Worm (Caenorhabditis elegans): ENCODE measurements around the gene avr-15.

Gene avr-15

DNA sequence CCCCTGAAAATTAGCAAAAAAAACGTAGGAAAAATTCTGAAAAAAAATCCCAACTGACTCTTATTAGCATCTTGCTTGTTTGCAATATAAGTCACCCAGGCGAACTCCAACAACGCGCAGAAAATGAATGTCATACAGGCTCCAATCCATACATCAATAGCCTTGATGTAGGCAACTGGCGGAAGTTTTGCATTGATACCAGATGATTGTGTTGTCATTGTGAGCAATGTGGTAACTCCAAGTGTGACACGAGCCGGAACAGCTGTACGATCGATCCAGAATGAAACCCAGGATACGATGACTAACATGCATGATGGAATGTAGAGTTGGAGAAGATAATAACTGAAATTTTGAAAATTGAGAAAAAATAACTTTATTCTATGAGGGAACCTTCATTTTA is 12.3 kb downstream of the avr-15 start:
- TF ChIP-seq R02D3.7 (tag; optimal IDR thresholded peaks at IDR 0.05) (no peak), dmd-6 (GFP tag; IDR thresholded peaks at IDR 0.05) (no peak), unc-62 (GFP tag; optimal IDR thresholded peaks at IDR 0.05 in 1 of 2) (peak in 1 of 2 experiments; percentile 95), unc-62 (tag; optimal IDR thresholded peaks at IDR 0.05) (no peak)

DNA sequence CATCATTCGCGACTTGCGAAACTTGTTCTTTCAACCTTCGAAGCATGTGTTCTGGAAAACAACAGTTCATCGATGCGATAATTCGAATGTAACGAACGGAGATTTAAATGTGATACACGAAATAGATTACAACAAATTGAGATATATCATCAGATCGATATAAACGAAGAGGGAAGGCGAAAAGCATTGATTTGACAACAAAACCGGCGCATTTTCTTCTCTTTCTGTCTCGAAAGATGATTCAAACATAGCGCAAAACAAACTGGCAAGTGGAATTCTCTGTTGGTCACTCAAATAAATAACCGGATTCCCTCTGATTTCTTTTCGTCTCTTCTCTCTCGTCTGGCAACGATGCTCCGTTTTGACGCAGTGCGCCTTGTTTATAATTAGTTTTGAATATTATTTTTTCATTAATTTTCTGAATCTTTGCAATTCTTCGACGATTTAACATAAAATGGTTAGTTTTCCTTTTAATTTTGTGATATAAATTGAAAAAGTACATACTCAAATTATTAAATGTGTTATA is 14.1 kb downstream of the avr-15 start, which contains the start of the genes eea-1 and gut-2:
Gene eea-1 (minus strand): TSS at position 51 of the 526 bp plus-strand sequence.
Gene gut-2 (plus strand): TSS at position 369 of the 526 bp plus-strand sequence.
- TF ChIP-seq T20F7.1 (GFP tag; optimal IDR thresholded peaks at IDR 0.05) (peak; percentile 97), unc-62 (GFP tag; optimal IDR thresholded peaks at IDR 0.05 in 1 of 2) (peak in 1 of 2 experiments; percentile 96), unc-62 (tag; optimal IDR thresholded peaks at IDR 0.05) (no peak), mes-2 (tag; optimal IDR thresholded peaks at IDR 0.05; ENCODE audit: poor library complexity, severe bottlenecking) (peak; percentile 88), aha-1 (tag) (peak; percentile 49), rbr-2 (tag; optimal IDR thresholded peaks at IDR 0.05) (peak; percentile 36), mdl-1 (tag; optimal IDR thresholded peaks at IDR 0.05) (peak in 1 of 2 experiments; percentile 8), dpl-1 (GFP tag; optimal IDR thresholded peaks at IDR 0.05) (peak; percentile 66), ceh-82 (tag; optimal IDR thresholded peaks at IDR 0.05) (no peak), hlh-30 (tag; optimal IDR thresholded peaks at IDR 0.05; ENCODE audit: insufficient read depth) (peak; percentile 58), lsy-2 (tag; optimal IDR thresholded peaks at IDR 0.05) (peak in 1 of 2 experiments; percentile 73), mep-1 (tag; optimal IDR thresholded peaks at IDR 0.05) (peak; percentile 67), tra-1 (GFP tag; IDR thresholded peaks at IDR 0.05) (no peak), hlh-11 (tag; optimal IDR thresholded peaks at IDR 0.05) (peak; percentile 54), snpc-4 (tag; optimal IDR thresholded peaks at IDR 0.05) (no peak), lin-38 (GFP tag; IDR thresholded peaks at IDR 0.05) (peak; percentile 35; the same call in 1 of the 2 replicates), mxl-3 (GFP tag; optimal IDR thresholded peaks at IDR 0.05) (peak; percentile 3), Y48G9A.11 (GFP tag; IDR thresholded peaks at IDR 0.05) (peak; percentile 98), nhr-6 (tag; optimal IDR thresholded peaks at IDR 0.05) (peak; percentile 47), nhr-10 (tag; optimal IDR thresholded peaks at IDR 0.05) (no peak), fkh-10 (GFP tag; optimal IDR thresholded peaks at IDR 0.05) (no peak), nhr-28 (tag; optimal IDR thresholded peaks at IDR 0.05) (peak; percentile 47)

DNA sequence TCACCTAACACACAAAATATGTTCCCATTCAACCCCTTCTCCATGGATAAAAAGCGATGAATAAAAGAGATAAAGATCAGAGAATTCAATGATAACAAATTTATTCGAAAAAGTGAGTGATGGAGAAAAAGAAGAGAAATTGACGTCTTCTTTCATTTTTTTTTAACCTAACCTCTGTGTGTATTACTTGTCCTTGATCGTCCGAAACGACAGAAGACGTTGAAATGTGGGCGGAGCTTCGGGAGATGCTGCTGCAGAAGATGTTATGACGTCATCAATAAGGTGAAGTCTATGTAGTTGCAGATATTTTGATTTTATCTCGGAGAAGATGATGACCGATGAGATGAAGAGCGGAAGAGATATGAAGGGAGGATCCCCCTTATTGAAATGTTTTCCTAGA is 21.7 kb downstream of the avr-15 start, which contains the start of gene T10G3.3:
Gene T10G3.3 (minus strand): TSS at position 370 of the 400 bp plus-strand sequence.
- TF ChIP-seq pha-4 (GFP tag; IDR thresholded peaks at IDR 0.05) (no peak), pha-4 (tag; optimal IDR thresholded peaks at IDR 0.05) (no peak), set-16 (GFP tag; IDR thresholded peaks at IDR 0.05) (no peak), ceh-20 (GFP tag; IDR thresholded peaks at IDR 0.05) (no peak), aha-1 (tag) (peak; percentile 87), nhr-28 (tag; optimal IDR thresholded peaks at IDR 0.05) (peak; percentile 63), nhr-41 (GFP tag; IDR thresholded peaks at IDR 0.05) (no peak), tag-97 (GFP tag; IDR thresholded peaks at IDR 0.05) (no peak), unc-62 (GFP tag; optimal IDR thresholded peaks at IDR 0.05 in 1 of 2) (peak in 1 of 2 experiments; percentile 23), unc-62 (tag; optimal IDR thresholded peaks at IDR 0.05) (no peak), lir-3 (tag; optimal IDR thresholded peaks at IDR 0.05) (no peak), nhr-25 (tag; optimal IDR thresholded peaks at IDR 0.05; ENCODE audit: borderline replicate concordance, insufficient read depth) (peak; percentile 4)

DNA sequence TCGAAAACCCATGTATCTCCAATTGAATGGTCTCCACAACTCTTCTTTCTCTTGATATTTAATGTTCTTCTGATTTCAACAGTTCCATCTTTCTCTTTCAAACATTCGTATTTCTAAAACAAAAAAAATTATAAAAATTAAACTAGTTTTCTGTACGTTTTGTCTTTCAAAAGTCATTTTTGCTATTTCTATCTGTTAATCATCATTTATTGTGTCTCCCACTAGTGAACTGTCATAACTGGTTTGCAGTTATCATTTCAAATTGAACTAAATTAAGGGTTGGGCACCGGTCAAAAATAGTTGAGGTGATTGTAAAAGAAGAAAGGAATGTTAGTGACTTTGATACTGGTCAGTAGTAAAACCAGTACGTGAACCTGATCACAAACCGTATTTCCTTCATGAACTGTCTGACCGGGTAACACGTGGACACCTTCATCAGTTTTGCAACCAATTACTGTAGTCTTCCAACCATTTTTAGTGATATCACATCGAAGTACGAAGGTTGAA is 23.2 kb downstream of the avr-15 start:
- TF ChIP-seq unc-62 (GFP tag; optimal IDR thresholded peaks at IDR 0.05 in 1 of 2): peak in 1 of 2 experiments; percentile 91
- TF ChIP-seq unc-62 (tag; optimal IDR thresholded peaks at IDR 0.05): no peak
- peak; percentile 7 for TF ChIP-seq T20F7.1 (GFP tag; optimal IDR thresholded peaks at IDR 0.05)
- peak; percentile 80 for TF ChIP-seq aha-1 (tag)
- no peak for TF ChIP-seq dmd-8 (GFP tag; IDR thresholded peaks at IDR 0.05)
- TF ChIP-seq hmg-1.1 (GFP tag; IDR thresholded peaks at IDR 0.05): no peak
